Worm (Caenorhabditis elegans): ENCODE data around the gene bus-12.

The bus-12 gene

ce11 chrIV:13304786-13305185 lies 48.8 kb downstream of the bus-12 start:
- TF ChIP-seq unc-55 (GFP tag; optimal IDR thresholded peaks at IDR 0.05) (peak; percentile 17), ZK546.5 (tag; optimal IDR thresholded peaks at IDR 0.05) (no peak)

All from whole organism, L2 larva.